Worm (Caenorhabditis elegans): ENCODE data around the gene fbxc-24.

Gene fbxc-24

DNA sequence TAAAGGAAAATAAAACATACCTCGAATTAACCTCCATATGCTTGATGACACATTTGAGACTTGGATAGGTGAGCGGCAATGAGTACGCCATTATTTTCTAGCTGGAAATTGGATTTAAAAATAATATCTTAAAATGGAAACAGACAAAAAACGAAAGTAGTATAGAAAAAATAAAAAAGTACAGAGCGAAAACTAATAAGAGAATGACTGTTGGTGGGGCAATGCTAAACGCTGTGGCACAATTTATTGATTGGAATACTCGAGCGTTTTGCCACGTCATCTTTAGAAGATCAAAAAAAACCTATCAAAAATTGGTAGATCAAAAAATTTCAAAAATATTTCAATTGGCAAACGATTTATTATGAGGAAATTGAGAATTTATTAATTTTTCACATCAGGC is 38.6 kb upstream of the fbxc-24 start, which contains the start of gene fbxc-32:
TSS of gene fbxc-32 (minus strand) at position 101 of the 400 bp plus-strand sequence.
- TF ChIP-seq ztf-11 (tag; optimal IDR thresholded peaks at IDR 0.05) (no peak), bed-3 (GFP tag; optimal IDR thresholded peaks at IDR 0.05) (no peak), nhr-2 (tag; optimal IDR thresholded peaks at IDR 0.05) (no peak), elt-1 (tag; optimal IDR thresholded peaks at IDR 0.05; ENCODE audit: borderline replicate concordance, insufficient read depth) (no peak), drap-1 (GFP tag; optimal IDR thresholded peaks at IDR 0.05) (no peak), hlh-1 (tag; optimal IDR thresholded peaks at IDR 0.05) (no peak), lin-13 (tag; optimal IDR thresholded peaks at IDR 0.05) (no peak), mls-2 (tag; optimal IDR thresholded peaks at IDR 0.05) (no peak), lin-32 (GFP tag; optimal IDR thresholded peaks at IDR 0.05) (no peak), nhr-12 (tag; optimal IDR thresholded peaks at IDR 0.05) (no peak), elt-3 (tag; optimal IDR thresholded peaks at IDR 0.05) (no peak), sem-2 (GFP tag; optimal IDR thresholded peaks at IDR 0.05) (no peak), M03D4.4 (tag; optimal IDR thresholded peaks at IDR 0.05) (no peak), nhr-28 (tag; optimal IDR thresholded peaks at IDR 0.05) (no peak), unc-39 (tag; optimal IDR thresholded peaks at IDR 0.05) (no peak), lsy-2 (tag; optimal IDR thresholded peaks at IDR 0.05) (no peak)

DNA sequence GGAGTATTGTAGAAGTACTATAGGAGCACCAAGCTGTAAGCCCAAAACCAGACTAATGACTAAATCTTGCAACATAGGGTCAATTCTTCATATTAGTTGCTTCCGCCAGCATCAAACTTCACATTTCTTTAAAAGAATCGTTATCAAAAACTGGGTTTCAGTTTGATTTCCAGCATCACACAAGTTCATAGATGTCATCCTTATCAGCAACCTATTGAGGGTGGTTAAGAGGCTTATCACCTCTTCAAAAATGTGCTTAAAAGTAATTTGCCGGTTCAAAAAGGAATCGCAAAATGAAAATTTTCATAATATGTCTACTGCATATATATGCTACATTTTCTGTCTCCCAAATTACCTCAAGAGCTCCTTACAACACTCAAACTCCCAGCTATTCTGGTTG is 34.3 kb upstream of the fbxc-24 start, which contains the start of gene clec-43:
TSS of gene clec-43 (plus strand) at position 294 of the 400 bp plus-strand sequence.
- TF ChIP-seq zip-8 (tag; optimal IDR thresholded peaks at IDR 0.05) (no peak), unc-62 (GFP tag; optimal IDR thresholded peaks at IDR 0.05) (no peak), unc-39 (tag; optimal IDR thresholded peaks at IDR 0.05) (no peak), mab-5 (tag; optimal IDR thresholded peaks at IDR 0.05) (no peak), pha-4 (tag; optimal IDR thresholded peaks at IDR 0.05) (no peak), lsy-2 (tag; optimal IDR thresholded peaks at IDR 0.05) (no peak)

DNA sequence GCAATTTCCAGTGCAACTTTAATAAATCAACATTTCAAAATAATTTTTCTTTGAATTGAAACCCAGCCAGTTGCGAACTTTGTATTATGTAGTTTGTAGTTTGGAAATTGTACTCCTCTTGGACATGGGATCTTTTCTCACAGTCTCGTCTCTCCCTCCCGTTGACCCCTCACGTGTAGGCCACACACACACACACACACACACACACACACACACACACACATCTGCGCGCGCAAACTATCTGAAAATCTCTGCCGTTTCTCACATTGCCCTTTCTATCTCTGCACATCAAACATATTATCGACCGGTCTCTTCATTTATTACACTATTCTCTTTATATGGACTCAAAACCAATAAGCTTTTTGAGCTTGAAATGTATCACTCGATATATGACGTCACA is 31.3 kb upstream of the fbxc-24 start, which contains the start of gene fbxc-36:
TSS of gene fbxc-36 (plus strand) at position 205 of the 400 bp plus-strand sequence.
- TF ChIP-seq mls-2 (tag; optimal IDR thresholded peaks at IDR 0.05) (no peak), mep-1 (tag; optimal IDR thresholded peaks at IDR 0.05) (no peak), ceh-39 (tag; optimal IDR thresholded peaks at IDR 0.05) (peak; percentile 12), cnd-1 (tag; optimal IDR thresholded peaks at IDR 0.05) (peak; percentile 14), nhr-12 (tag; optimal IDR thresholded peaks at IDR 0.05) (peak; percentile 41), sem-2 (GFP tag; optimal IDR thresholded peaks at IDR 0.05) (no peak), M03D4.4 (tag; optimal IDR thresholded peaks at IDR 0.05) (no peak), unc-120 (tag; optimal IDR thresholded peaks at IDR 0.05; ENCODE audit: poor library complexity, severe bottlenecking) (no peak), snpc-4 (tag; optimal IDR thresholded peaks at IDR 0.05) (no peak), ceh-83 (GFP tag; optimal IDR thresholded peaks at IDR 0.05) (no peak), nhr-2 (tag; optimal IDR thresholded peaks at IDR 0.05) (peak; percentile 60), ztf-11 (tag; optimal IDR thresholded peaks at IDR 0.05) (no peak), flh-1 (GFP tag; optimal IDR thresholded peaks at IDR 0.05) (no peak), ces-1 (GFP tag; optimal IDR thresholded peaks at IDR 0.05) (no peak), sptf-1 (tag; optimal IDR thresholded peaks at IDR 0.05) (peak; percentile 45), mab-5 (tag; optimal IDR thresholded peaks at IDR 0.05) (no peak), unc-62 (GFP tag; optimal IDR thresholded peaks at IDR 0.05) (no peak), elt-1 (tag; optimal IDR thresholded peaks at IDR 0.05; ENCODE audit: borderline replicate concordance, insufficient read depth) (no peak)

DNA sequence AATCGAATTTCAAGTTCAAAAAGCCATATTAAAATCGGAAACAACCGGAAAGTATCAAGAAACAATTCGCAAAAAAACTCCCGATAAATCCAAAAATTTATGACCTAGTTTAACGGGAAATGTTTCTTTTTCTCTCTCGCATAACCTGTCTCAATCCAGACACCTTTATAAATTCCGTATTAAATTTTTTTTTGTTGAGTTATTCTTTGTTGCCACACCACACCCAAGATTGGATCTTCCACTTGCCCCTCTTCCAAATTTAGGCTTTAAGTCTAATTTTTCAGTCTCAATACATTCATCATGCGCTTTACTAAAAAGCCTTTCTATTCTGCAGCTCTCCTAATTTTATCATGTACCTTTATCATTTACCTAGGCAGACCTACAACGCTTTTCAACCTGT is 29.1 kb upstream of the fbxc-24 start, which contains the start of gene R07C3.3:
TSS of gene R07C3.3 (plus strand) at position 301 of the 400 bp plus-strand sequence.
- no peak for TF ChIP-seq mls-2 (tag; optimal IDR thresholded peaks at IDR 0.05)
- TF ChIP-seq mep-1 (tag; optimal IDR thresholded peaks at IDR 0.05), result no peak
- TF ChIP-seq cnd-1 (tag; optimal IDR thresholded peaks at IDR 0.05), result no peak
- no peak for TF ChIP-seq drap-1 (GFP tag; optimal IDR thresholded peaks at IDR 0.05)
- TF ChIP-seq ham-2 (GFP tag; optimal IDR thresholded peaks at IDR 0.05), result no peak
- no peak for TF ChIP-seq elt-3 (tag; optimal IDR thresholded peaks at IDR 0.05)
- no peak for TF ChIP-seq ceh-39 (tag; optimal IDR thresholded peaks at IDR 0.05)
- TF ChIP-seq tbx-8 (GFP tag; optimal IDR thresholded peaks at IDR 0.05), result no peak
- TF ChIP-seq hlh-1 (tag; optimal IDR thresholded peaks at IDR 0.05), result no peak
- no peak for TF ChIP-seq pha-4 (tag; optimal IDR thresholded peaks at IDR 0.05)
- no peak for TF ChIP-seq nhr-12 (tag; optimal IDR thresholded peaks at IDR 0.05)
- TF ChIP-seq unc-39 (tag; optimal IDR thresholded peaks at IDR 0.05), result no peak
- no peak for TF ChIP-seq unc-62 (GFP tag; optimal IDR thresholded peaks at IDR 0.05)
- no peak for TF ChIP-seq nhr-28 (tag; optimal IDR thresholded peaks at IDR 0.05)
- no peak for TF ChIP-seq sem-2 (GFP tag; optimal IDR thresholded peaks at IDR 0.05)
- no peak for TF ChIP-seq M03D4.4 (tag; optimal IDR thresholded peaks at IDR 0.05)
- no peak for TF ChIP-seq snpc-4 (tag; optimal IDR thresholded peaks at IDR 0.05)
- no peak for TF ChIP-seq flh-1 (GFP tag; optimal IDR thresholded peaks at IDR 0.05)
- TF ChIP-seq nhr-76 (tag; optimal IDR thresholded peaks at IDR 0.05), result no peak
- TF ChIP-seq lin-32 (GFP tag; optimal IDR thresholded peaks at IDR 0.05), result no peak

Measured in whole organism, mixed stage, embryonic.